Worm (Caenorhabditis elegans) whole organism, L3 larva: Measurements from ENCODE around the gene hst-3.2.

Experiments used
- ZK546.5 ChIP-seq: sonication (generic microtip); optimal IDR thresholded peaks from 2 replicates; lab custom pipeline; 2017; ENCODE audit warnings: missing biosample characterization, missing genetic modification characterization
- ama-1 ChIP-seq: fragments of 150-350 bp; optimal IDR thresholded peaks from 2 replicates; lab custom pipeline; 2018
- ceh-28 ChIP-seq: fragments of 150-350 bp; optimal IDR thresholded peaks from 2 replicates; lab custom pipeline; 2014; ENCODE audit warnings: missing biosample characterization, missing genetic modification reagents, missing genetic modification characterization
- daf-12 ChIP-seq: fragments of 150-350 bp; optimal IDR thresholded peaks from 2 replicates; lab custom pipeline; 2014; ENCODE audit warnings: missing biosample characterization, missing genetic modification reagents, missing genetic modification characterization
- egl-5 ChIP-seq: fragments of 150-350 bp; optimal IDR thresholded peaks from 2 replicates; lab custom pipeline; 2017; ENCODE audit warnings: missing biosample characterization, missing genetic modification reagents, missing genetic modification characterization, inconsistent platforms
- elt-2 ChIP-seq: sonication (generic microtip); optimal IDR thresholded peaks from 2 replicates; lab custom pipeline; 2016; ENCODE audit warnings: missing genetic modification reagents, mild to moderate bottlenecking, missing genetic modification characterization, missing compliant biosample characterization
- elt-3 ChIP-seq, 3 experiments: fragments of 150-350 bp in 1 of 3; sonication (generic microtip) in 2 of 3; optimal IDR thresholded peaks; 2 replicates in 2 of 3; 4 replicates in 1 of 3; lab custom pipeline; 2014 to 2017; ENCODE audit warnings: missing biosample characterization in 3 of 3, missing genetic modification characterization in 3 of 3
- fkh-10 ChIP-seq: sonication (generic microtip); optimal IDR thresholded peaks from 2 replicates; lab custom pipeline; 2017; ENCODE audit warnings: missing biosample characterization, missing genetic modification reagents, missing genetic modification characterization
- fkh-2 ChIP-seq: fragments of 150-350 bp; optimal IDR thresholded peaks from 2 replicates; lab custom pipeline; 2014; ENCODE audit warnings: missing biosample characterization, missing genetic modification reagents, missing genetic modification characterization
- fos-1 ChIP-seq: fragments of 150-350 bp; optimal IDR thresholded peaks from 2 replicates; lab custom pipeline; 2014; ENCODE audit warnings: missing biosample characterization, missing genetic modification characterization
- hmg-11 ChIP-seq: sonication (generic microtip); optimal IDR thresholded peaks from 2 replicates; lab custom pipeline; 2016; ENCODE audit warnings: missing genetic modification characterization, missing compliant biosample characterization
- jun-1 ChIP-seq: fragments of 150-350 bp; optimal IDR thresholded peaks from 2 replicates; lab custom pipeline; 2014; ENCODE audit warnings: missing biosample characterization, missing genetic modification reagents, missing genetic modification characterization
- lin-15B ChIP-seq: fragments of 150-350 bp; optimal IDR thresholded peaks from 2 replicates; lab custom pipeline; 2014; ENCODE audit warnings: missing biosample characterization, missing genetic modification characterization
- lin-39 ChIP-seq: fragments of 150-350 bp; optimal IDR thresholded peaks from 2 replicates; lab custom pipeline; 2018; ENCODE audit warnings: missing biosample characterization, missing genetic modification reagents, missing genetic modification characterization
- lsy-12 ChIP-seq: sonication (generic microtip); optimal IDR thresholded peaks from 2 replicates; lab custom pipeline; 2016; ENCODE audit warnings: mild to moderate bottlenecking, missing genetic modification characterization, missing compliant biosample characterization
- mdl-1 ChIP-seq: fragments of 150-350 bp; optimal IDR thresholded peaks from 2 replicates; lab custom pipeline; 2014; ENCODE audit warnings: missing biosample characterization, missing genetic modification characterization
- mml-1 ChIP-seq: fragments of 150-350 bp; sonication (generic microtip); optimal IDR thresholded peaks from 3 replicates; lab custom pipeline; 2014; ENCODE audit warnings: missing biosample characterization, missing genetic modification characterization
- nfya-1 ChIP-seq: sonication (generic microtip); optimal IDR thresholded peaks from 2 replicates; lab custom pipeline; 2017; ENCODE audit warnings: missing genetic modification characterization, mild to moderate bottlenecking, missing compliant biosample characterization, antibody characterized with exemption, moderate library complexity; ENCODE audit not compliant: insufficient read depth
- nhr-12 ChIP-seq: fragments of 150-350 bp; optimal IDR thresholded peaks from 2 replicates; lab custom pipeline; 2014; ENCODE audit warnings: missing biosample characterization, missing genetic modification characterization
- nhr-23 ChIP-seq: fragments of 150-350 bp; optimal IDR thresholded peaks from 2 replicates; lab custom pipeline; 2014; ENCODE audit warnings: missing biosample characterization, missing genetic modification reagents, missing genetic modification characterization
- nhr-237 ChIP-seq: fragments of 150-350 bp; optimal IDR thresholded peaks from 2 replicates; lab custom pipeline; 2014; ENCODE audit warnings: missing biosample characterization, missing genetic modification characterization
- nhr-25 ChIP-seq: sonication (generic microtip); optimal IDR thresholded peaks from 2 replicates; lab custom pipeline; 2017; ENCODE audit warnings: missing biosample characterization, missing genetic modification characterization
- nhr-43 ChIP-seq: sonication (generic microtip); optimal IDR thresholded peaks from 2 replicates; lab custom pipeline; 2016; ENCODE audit warnings: mild to moderate bottlenecking, missing genetic modification characterization, missing compliant biosample characterization; ENCODE audit not compliant: poor library complexity, severe bottlenecking
- nhr-67 ChIP-seq: fragments of 150-350 bp; optimal IDR thresholded peaks from 2 replicates; lab custom pipeline; 2014; ENCODE audit warnings: missing biosample characterization, missing genetic modification characterization
- nhr-76 ChIP-seq: fragments of 150-350 bp; sonication (generic microtip); optimal IDR thresholded peaks from 5 replicates; lab custom pipeline; 2014; ENCODE audit warnings: missing biosample characterization, missing genetic modification characterization
- pha-4 ChIP-seq: fragments of 150-350 bp; optimal IDR thresholded peaks from 2 replicates; lab custom pipeline; 2014; ENCODE audit warnings: missing biosample characterization, missing genetic modification reagents, missing genetic modification characterization
- sea-2 ChIP-seq: fragments of 150-350 bp; sonication (generic microtip); optimal IDR thresholded peaks from 4 replicates; lab custom pipeline; 2014; ENCODE audit warnings: missing biosample characterization, missing genetic modification reagents, missing genetic modification characterization
- skn-1 ChIP-seq: fragments of 150-350 bp; optimal IDR thresholded peaks from 2 replicates; lab custom pipeline; 2014; ENCODE audit warnings: missing biosample characterization, missing genetic modification characterization
- snpc-4 ChIP-seq: fragments of 150-350 bp; optimal IDR thresholded peaks from 2 replicates; lab custom pipeline; 2014; ENCODE audit warnings: missing biosample characterization, missing genetic modification characterization
- tbx-2 ChIP-seq: sonication (generic microtip); optimal IDR thresholded peaks from 2 replicates; lab custom pipeline; 2016; ENCODE audit warnings: mild to moderate bottlenecking, missing genetic modification characterization, missing compliant biosample characterization
- unc-39 ChIP-seq: sonication (generic microtip); optimal IDR thresholded peaks from 4 replicates; lab custom pipeline; 2017; ENCODE audit warnings: missing biosample characterization, missing genetic modification characterization
- zag-1 ChIP-seq: fragments of 150-350 bp; optimal IDR thresholded peaks from 2 replicates; lab custom pipeline; 2014; ENCODE audit warnings: missing biosample characterization, missing genetic modification characterization
- ztf-11 ChIP-seq: fragments of 150-350 bp; optimal IDR thresholded peaks from 2 replicates; lab custom pipeline; 2014; ENCODE audit warnings: missing biosample characterization, missing genetic modification characterization

hst-3.2 gene

DNA sequence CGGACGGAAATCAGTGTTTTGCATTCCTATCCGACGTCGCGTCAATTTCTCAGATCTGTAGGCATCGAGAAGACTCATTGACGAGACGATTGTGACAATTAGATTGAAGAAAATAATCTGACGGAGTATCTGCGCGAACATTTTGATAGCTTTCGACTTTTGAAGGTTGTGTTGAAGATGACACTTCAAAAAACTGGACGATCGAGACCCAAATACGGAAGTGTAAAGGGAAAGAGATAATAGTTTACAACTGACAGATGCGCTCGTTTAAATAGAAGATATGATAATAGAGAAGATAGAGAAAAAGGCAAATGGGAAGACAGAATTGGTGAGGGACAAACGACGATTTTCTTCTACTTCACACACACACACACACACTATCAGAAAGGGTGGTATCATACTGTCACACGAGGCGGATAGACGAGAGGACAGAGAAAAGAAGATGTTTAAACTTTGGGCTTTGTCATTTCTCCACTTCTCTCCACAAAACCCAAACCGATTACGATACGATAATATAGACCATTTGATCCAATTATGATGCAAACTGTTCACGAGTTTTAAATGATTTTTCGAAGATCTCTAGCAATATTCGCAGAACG lies 32.5 kb downstream of the hst-3.2 start, which contains the start of gene B0410.3 (continued):
- TF ChIP-seq mdl-1 (tag; lab: Kevin White, UChicago), result peak; percentile 52
- TF ChIP-seq mml-1 (tag; lab: Kevin White, UChicago), result no peak
- TF ChIP-seq fkh-10 (GFP tag; lab: Kevin White, UChicago), result no peak

DNA sequence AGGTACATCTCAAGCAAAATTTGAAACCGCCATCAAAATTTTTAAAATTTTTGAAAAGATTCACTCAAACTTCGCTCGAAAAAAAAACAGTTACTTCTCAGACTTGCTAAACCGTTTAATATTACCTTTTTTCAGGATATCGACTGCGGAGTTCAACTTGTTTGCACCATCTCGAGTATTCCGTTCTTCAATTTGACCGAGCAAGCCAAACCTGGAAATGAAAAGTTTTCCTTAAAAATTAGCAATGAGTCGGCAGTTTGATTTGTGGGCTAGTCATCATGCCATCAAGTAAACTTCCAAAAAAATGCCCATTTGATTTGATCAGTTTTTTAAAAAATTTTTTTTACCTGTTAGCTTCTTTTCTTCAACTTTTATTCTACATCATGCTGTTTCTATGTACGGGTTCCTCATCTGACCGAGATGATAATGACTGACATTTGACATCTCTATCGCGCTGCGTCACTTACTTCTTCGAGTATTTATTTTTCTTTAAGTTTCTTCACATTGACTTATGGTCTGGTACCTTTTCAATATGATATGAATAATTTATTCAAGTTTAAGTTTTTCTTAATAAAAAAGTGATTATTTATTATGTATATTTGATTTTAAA lies 33.6 kb downstream of the hst-3.2 start:
- TF ChIP-seq nhr-23 (tag; lab: Kevin White, UChicago) (peak; percentile 57), skn-1 (tag; lab: Kevin White, UChicago) (no peak), ama-1 (lab: Kevin White, UChicago) (peak; percentile 51), nhr-43 (tag; lab: Kevin White, UChicago) (peak; percentile 72)

DNA sequence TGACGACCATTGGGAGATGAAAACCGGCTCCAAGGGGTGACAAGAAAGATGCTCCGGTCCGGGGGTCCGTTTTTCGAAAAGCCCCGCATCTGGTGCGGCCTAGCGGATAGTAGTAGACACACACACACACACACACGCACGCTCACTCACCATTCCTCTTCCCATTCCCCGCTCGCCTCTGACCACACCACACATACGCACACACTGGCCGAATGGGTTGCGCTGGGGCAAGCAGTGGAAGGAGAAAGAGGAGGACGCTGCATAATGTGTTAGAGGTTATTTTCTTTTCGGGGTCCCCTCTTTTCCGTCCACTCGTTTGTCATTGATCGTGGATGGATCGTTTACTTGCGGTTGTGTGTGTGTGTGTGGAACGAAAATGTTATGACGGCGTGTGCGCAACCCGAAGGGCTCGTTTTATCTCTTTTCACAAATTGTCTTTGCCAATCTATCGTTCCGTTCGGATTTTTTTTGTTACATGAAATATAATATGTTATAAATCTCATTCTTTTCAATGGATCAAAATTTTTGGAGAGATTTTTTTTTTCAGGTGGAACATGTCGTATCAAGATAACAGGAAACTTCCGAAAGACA lies 38.4 kb downstream of the hst-3.2 start, which contains the start of gene vang-1:
Gene vang-1, plus strand, starts transcription at position 541 of the 591 bp plus-strand sequence.
- TF ChIP-seq nhr-237 (tag; lab: Kevin White, UChicago), result no peak
- no peak for TF ChIP-seq nhr-43 (tag; lab: Kevin White, UChicago)
- TF ChIP-seq nfya-1, result peak; percentile 52
- TF ChIP-seq nhr-12 (tag; lab: Kevin White, UChicago), result no peak
- no peak for TF ChIP-seq ama-1 (lab: Kevin White, UChicago)
- TF ChIP-seq pha-4, result no peak
- no peak for TF ChIP-seq elt-2 (tag; lab: Kevin White, UChicago)
- no peak for TF ChIP-seq fos-1 (tag; lab: Kevin White, UChicago)
- no peak for TF ChIP-seq zag-1 (tag; lab: Kevin White, UChicago)
- no peak for TF ChIP-seq lin-15B (tag; lab: Kevin White, UChicago)
- no peak for TF ChIP-seq unc-39
- TF ChIP-seq fkh-2 (tag; lab: Kevin White, UChicago), result no peak
- TF ChIP-seq hmg-11, result peak; percentile 53
- no peak for TF ChIP-seq jun-1 (tag; lab: Kevin White, UChicago)
- peak; percentile 35 for TF ChIP-seq lsy-12 (tag; lab: Kevin White, UChicago)
- TF ChIP-seq snpc-4 (tag; lab: Kevin White, UChicago), result no peak
- TF ChIP-seq egl-5 (tag; lab: Kevin White, UChicago), result peak; percentile 58
- peak; percentile 82 for TF ChIP-seq lin-39 (tag; lab: Kevin White, UChicago)
- TF ChIP-seq mml-1 (tag; lab: Kevin White, UChicago), result no peak
- TF ChIP-seq sea-2 (GFP tag; lab: Kevin White, UChicago), result no peak
- TF ChIP-seq tbx-2 (tag; lab: Kevin White, UChicago), result no peak
- no peak for TF ChIP-seq nhr-67 (tag; lab: Kevin White, UChicago)
- TF ChIP-seq elt-3 (tag; optimal IDR thresholded peaks at IDR 0.05; lab: Kevin White, UChicago), result no peak
- no peak for TF ChIP-seq daf-12 (tag; lab: Kevin White, UChicago)
- TF ChIP-seq nhr-76 (tag; lab: Kevin White, UChicago), result no peak
- TF ChIP-seq ZK546.5 (tag; lab: Kevin White, UChicago), result no peak
- no peak for TF ChIP-seq ceh-28 (tag; lab: Kevin White, UChicago)

DNA sequence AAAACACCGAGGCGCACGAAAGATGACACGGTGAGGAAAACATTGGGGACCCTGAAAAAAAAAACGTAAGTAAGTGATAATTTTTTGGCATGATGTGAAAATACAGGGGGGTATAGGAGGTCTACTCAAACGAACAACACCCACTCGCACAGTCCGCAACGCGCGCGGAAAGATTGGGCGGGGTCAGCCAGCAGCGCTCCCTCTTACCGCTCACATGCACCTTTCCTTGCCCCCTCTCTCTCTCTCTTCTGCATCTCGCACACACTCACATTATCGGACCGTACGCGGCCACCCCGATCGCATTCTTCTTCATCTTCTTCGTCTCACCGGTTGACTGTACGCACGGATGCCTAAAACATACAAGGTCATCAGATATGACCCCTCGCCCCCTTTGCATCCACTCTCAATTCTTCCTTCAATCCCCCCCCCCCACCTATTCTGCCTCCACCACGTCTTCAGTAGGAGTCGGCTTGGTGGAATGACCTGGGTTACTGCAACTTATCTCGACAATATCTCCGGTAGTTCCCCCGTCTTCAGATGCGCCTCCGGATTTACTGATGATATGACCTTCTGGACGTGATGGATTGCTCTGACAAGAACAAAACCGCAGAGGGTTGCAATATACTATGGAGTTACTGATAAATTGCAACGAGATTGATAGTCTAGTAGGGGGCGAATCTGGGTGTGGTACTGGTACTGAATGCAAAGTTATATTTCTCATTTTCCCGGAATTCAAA lies 44.1 kb downstream of the hst-3.2 start, which contains the start of gene F53B3.5:
Gene F53B3.5, minus strand, starts transcription at position 51 of the 737 bp plus-strand sequence.
- peak; percentile 66 for TF ChIP-seq nhr-23 (tag; lab: Kevin White, UChicago)
- TF ChIP-seq nhr-25 (tag; lab: Kevin White, UChicago), result peak; percentile 79
- TF ChIP-seq ztf-11, result no peak
- TF ChIP-seq elt-3 (tag; optimal IDR thresholded peaks at IDR 0.05; lab: Kevin White, UChicago), result no peak
